Worm (Caenorhabditis elegans) whole organism, L3 larva: ENCODE measurements around the gene clec-65.

ENCODE experiments used
- elt-2 ChIP-seq: sonication (generic microtip); optimal IDR thresholded peaks from 2 replicates; lab custom pipeline; 2016; ENCODE audit warnings: missing genetic modification reagents, mild to moderate bottlenecking, missing genetic modification characterization, missing compliant biosample characterization
- fkh-10 ChIP-seq: sonication (generic microtip); optimal IDR thresholded peaks from 2 replicates; lab custom pipeline; 2017; ENCODE audit warnings: missing biosample characterization, missing genetic modification reagents, missing genetic modification characterization
- mdl-1 ChIP-seq: fragments of 150-350 bp; optimal IDR thresholded peaks from 2 replicates; lab custom pipeline; 2014; ENCODE audit warnings: missing biosample characterization, missing genetic modification characterization
- nhr-23 ChIP-seq: fragments of 150-350 bp; optimal IDR thresholded peaks from 2 replicates; lab custom pipeline; 2014; ENCODE audit warnings: missing biosample characterization, missing genetic modification reagents, missing genetic modification characterization
- pha-4 ChIP-seq: fragments of 150-350 bp; optimal IDR thresholded peaks from 2 replicates; lab custom pipeline; 2014; ENCODE audit warnings: missing biosample characterization, missing genetic modification reagents, missing genetic modification characterization
- pqm-1 ChIP-seq: fragments of 150-350 bp; optimal IDR thresholded peaks from 2 replicates; lab custom pipeline; 2017; ENCODE audit warnings: missing biosample characterization, missing genetic modification characterization, inconsistent platforms
- unc-39 ChIP-seq: sonication (generic microtip); optimal IDR thresholded peaks from 4 replicates; lab custom pipeline; 2017; ENCODE audit warnings: missing biosample characterization, missing genetic modification characterization
- unc-62 ChIP-seq: fragments of 150-350 bp; sonication (generic microtip); optimal IDR thresholded peaks from 4 replicates; lab custom pipeline; 2014; ENCODE audit warnings: missing biosample characterization, missing genetic modification reagents, missing genetic modification characterization

ce11 chrII:12884972-12885371 is 16.2 kb upstream of the clec-65 start, which contains the start of gene sra-14:
- TF ChIP-seq pqm-1 (tag; lab: Kevin White, UChicago) (no peak), unc-62 (GFP tag; lab: Kevin White, UChicago) (no peak), nhr-23 (no peak), unc-39 (tag; lab: Kevin White, UChicago) (no peak), elt-2 (tag; lab: Kevin White, UChicago) (no peak), pha-4 (tag; lab: Kevin White, UChicago) (no peak), mdl-1 (tag; lab: Kevin White, UChicago) (no peak), fkh-10 (GFP tag; lab: Kevin White, UChicago) (no peak)
